Worm (Caenorhabditis elegans): ENCODE measurements around the gene F38B6.8.

F38B6.8 gene

DNA sequence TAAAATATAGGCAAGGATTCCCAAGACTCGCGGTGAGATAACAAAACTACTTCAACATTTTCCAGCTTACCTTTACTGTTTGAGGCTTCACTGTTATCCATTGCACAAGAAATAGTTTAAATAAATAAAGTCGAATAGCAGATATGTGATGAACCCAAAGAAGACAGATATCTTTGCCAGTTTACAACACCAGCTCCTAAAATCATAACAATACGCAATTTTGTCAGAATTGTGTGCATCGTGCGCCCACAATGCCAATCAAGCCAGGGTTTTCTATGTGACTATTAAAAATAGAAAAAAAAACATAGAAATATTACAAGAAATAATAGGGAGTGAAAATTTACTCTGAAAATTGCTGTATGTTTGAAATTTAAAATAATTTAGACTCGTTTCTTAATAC is at the start of gene F38B6.8:
TSS of gene F38B6.8 (minus strand) at position 101 of the 400 bp plus-strand sequence.
- TF ChIP-seq ZK546.5 (tag; optimal IDR thresholded peaks at IDR 0.05) = no peak
- TF ChIP-seq skn-1 (tag; optimal IDR thresholded peaks at IDR 0.05) = no peak
- no peak for TF ChIP-seq nhr-25 (tag; optimal IDR thresholded peaks at IDR 0.05)
- TF ChIP-seq unc-62 (GFP tag; optimal IDR thresholded peaks at IDR 0.05) = no peak
- TF ChIP-seq F13H6.1 (tag; optimal IDR thresholded peaks at IDR 0.05) = no peak
- no peak for TF ChIP-seq Y55F3AM.14 (GFP tag; optimal IDR thresholded peaks at IDR 0.05)
- no peak for TF ChIP-seq fos-1 (tag; optimal IDR thresholded peaks at IDR 0.05)
- no peak for TF ChIP-seq ztf-4 (tag; optimal IDR thresholded peaks at IDR 0.05)
- TF ChIP-seq mdl-1 (tag; optimal IDR thresholded peaks at IDR 0.05) = no peak
- no peak for TF ChIP-seq dmd-4 (tag; optimal IDR thresholded peaks at IDR 0.05)
- no peak for TF ChIP-seq egl-27 (tag; optimal IDR thresholded peaks at IDR 0.05)
- no peak for TF ChIP-seq nhr-129 (tag; optimal IDR thresholded peaks at IDR 0.05)
- no peak for TF ChIP-seq nhr-21 (tag; optimal IDR thresholded peaks at IDR 0.05)
- no peak for TF ChIP-seq ama-1 (optimal IDR thresholded peaks at IDR 0.05)
- TF ChIP-seq aly-2 (tag; optimal IDR thresholded peaks at IDR 0.05) = no peak
- no peak for TF ChIP-seq lsy-2 (tag; optimal IDR thresholded peaks at IDR 0.05)
- no peak for TF ChIP-seq crh-2 (tag; optimal IDR thresholded peaks at IDR 0.05)
- no peak for TF ChIP-seq alr-1 (tag; optimal IDR thresholded peaks at IDR 0.05)
- TF ChIP-seq elt-1 (tag; optimal IDR thresholded peaks at IDR 0.05) = no peak
- no peak for TF ChIP-seq nhr-6 (tag; optimal IDR thresholded peaks at IDR 0.05)

DNA sequence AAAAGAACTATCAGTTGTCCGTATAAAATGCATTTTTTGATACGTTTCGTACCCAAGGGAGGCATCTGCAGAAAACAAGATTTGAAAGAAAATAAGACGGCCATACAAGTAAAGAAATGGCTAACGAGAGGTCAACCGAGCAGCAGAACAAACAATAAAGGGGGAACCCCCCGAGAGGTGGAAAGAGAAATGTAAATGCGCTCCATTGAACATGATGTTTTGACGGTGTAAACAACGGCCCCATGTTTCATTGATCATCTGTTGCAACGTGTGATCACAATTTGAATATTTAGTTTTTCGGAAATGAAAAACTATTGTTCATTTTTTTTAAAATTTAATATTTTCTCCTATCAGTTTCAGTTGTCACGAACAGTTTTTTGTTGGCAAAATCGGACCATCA is 47.0 kb upstream of the F38B6.8 start, which contains the start of gene K11G12.6:
TSS of gene K11G12.6 (minus strand) at position 65 of the 400 bp plus-strand sequence.
- TF ChIP-seq unc-55 (GFP tag; optimal IDR thresholded peaks at IDR 0.05) (peak; percentile 10), zag-1 (tag; optimal IDR thresholded peaks at IDR 0.05) (peak; percentile 36), nhr-129 (tag; optimal IDR thresholded peaks at IDR 0.05) (peak; percentile 61), lsy-2 (tag; optimal IDR thresholded peaks at IDR 0.05) (peak in 1 of 2 experiments; percentile 41), C34F6.9 (tag; optimal IDR thresholded peaks at IDR 0.05) (peak; percentile 55), lin-39 (tag; optimal IDR thresholded peaks at IDR 0.05) (no peak), egl-27 (tag; optimal IDR thresholded peaks at IDR 0.05) (no peak), crh-2 (tag; optimal IDR thresholded peaks at IDR 0.05) (peak; percentile 20), nhr-11 (tag; optimal IDR thresholded peaks at IDR 0.05) (no peak), mdl-1 (tag; optimal IDR thresholded peaks at IDR 0.05) (peak; percentile 3 to 65), sma-9 (GFP tag; optimal IDR thresholded peaks at IDR 0.05) (peak; percentile 27), sma-9 (tag; optimal IDR thresholded peaks at IDR 0.05) (no peak)

- no peak for TF ChIP-seq nhr-6 (tag; optimal IDR thresholded peaks at IDR 0.05)
- no peak for TF ChIP-seq sma-3 (GFP tag; optimal IDR thresholded peaks at IDR 0.05)
- TF ChIP-seq crh-2 (tag; optimal IDR thresholded peaks at IDR 0.05) = peak; percentile 42
- TF ChIP-seq mdl-1 (tag; optimal IDR thresholded peaks at IDR 0.05) = peak; percentile 65 to 70
- peak; percentile 38 for TF ChIP-seq nhr-129 (tag; optimal IDR thresholded peaks at IDR 0.05)
- peak; percentile 55 for TF ChIP-seq unc-55 (GFP tag; optimal IDR thresholded peaks at IDR 0.05)
- TF ChIP-seq lin-11 (tag; optimal IDR thresholded peaks at IDR 0.05) = no peak
- peak; percentile 23 for TF ChIP-seq fos-1 (tag; optimal IDR thresholded peaks at IDR 0.05)
- TF ChIP-seq C34F6.9 (tag; optimal IDR thresholded peaks at IDR 0.05) = peak; percentile 33
- TF ChIP-seq ama-1 (optimal IDR thresholded peaks at IDR 0.05) = no peak
- no peak for TF ChIP-seq ceh-16 (tag; optimal IDR thresholded peaks at IDR 0.05)
- peak; percentile 26 for TF ChIP-seq sma-9 (GFP tag; optimal IDR thresholded peaks at IDR 0.05)
- no peak for TF ChIP-seq sma-9 (tag; optimal IDR thresholded peaks at IDR 0.05)
- TF ChIP-seq nhr-77 (tag; optimal IDR thresholded peaks at IDR 0.05) = no peak
These were observed 46.3 kb upstream of the F38B6.8 start for ce11 chrX:6728820-6729396.

- TF ChIP-seq egl-27 (tag; optimal IDR thresholded peaks at IDR 0.05) (no peak), skn-1 (tag; optimal IDR thresholded peaks at IDR 0.05) (no peak), lin-11 (tag; optimal IDR thresholded peaks at IDR 0.05) (no peak), crh-2 (tag; optimal IDR thresholded peaks at IDR 0.05) (no peak), nhr-77 (tag; optimal IDR thresholded peaks at IDR 0.05) (no peak), nhr-6 (tag; optimal IDR thresholded peaks at IDR 0.05) (no peak), nhr-11 (tag; optimal IDR thresholded peaks at IDR 0.05) (no peak), unc-55 (GFP tag; optimal IDR thresholded peaks at IDR 0.05) (no peak), R02D3.7 (tag; optimal IDR thresholded peaks at IDR 0.05) (no peak), mdl-1 (tag; optimal IDR thresholded peaks at IDR 0.05) (no peak)
These were observed 42.7 kb upstream of the F38B6.8 start, which contains the start of gene slc-25A10 for ce11 chrX:6725260-6725718. Gene slc-25A10 (minus strand): TSS chrX:6725668.

DNA sequence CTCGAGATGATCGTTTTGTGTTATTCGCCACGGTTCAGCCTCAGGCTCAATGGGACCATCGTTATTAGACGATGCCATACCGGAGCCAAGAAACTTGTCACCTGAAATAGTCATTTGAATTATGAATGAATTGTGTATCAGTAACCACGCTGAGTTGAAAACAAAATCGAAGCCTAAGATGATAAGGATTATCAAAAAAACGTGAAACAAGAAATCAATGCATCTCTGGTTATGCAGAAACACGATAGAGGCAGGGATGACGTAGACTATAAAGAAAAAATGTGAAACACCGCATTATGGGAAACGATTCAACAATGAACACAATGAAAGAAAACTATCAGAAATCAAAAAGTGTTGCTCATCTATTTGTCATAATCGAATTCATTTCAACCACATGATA is 40.4 kb upstream of the F38B6.8 start, which contains the start of gene smf-1:
TSS of gene smf-1 (minus strand) at position 101 of the 400 bp plus-strand sequence.
- no peak for TF ChIP-seq nhr-12 (tag; optimal IDR thresholded peaks at IDR 0.05)
- TF ChIP-seq elt-3 (tag; optimal IDR thresholded peaks at IDR 0.05) = no peak
- no peak for TF ChIP-seq blmp-1 (tag; optimal IDR thresholded peaks at IDR 0.05; ENCODE audit: insufficient read depth)
- TF ChIP-seq elt-1 (tag; optimal IDR thresholded peaks at IDR 0.05) = no peak
- TF ChIP-seq nhr-25 (tag; optimal IDR thresholded peaks at IDR 0.05) = peak; percentile 10
- TF ChIP-seq unc-62 (GFP tag; optimal IDR thresholded peaks at IDR 0.05) = no peak
- TF ChIP-seq zag-1 (tag; optimal IDR thresholded peaks at IDR 0.05) = no peak

Data from whole organism, L2 larva.